Worm (Caenorhabditis elegans) whole organism, L4 larva: ENCODE data around the gene agt-1.
A peak's percentile ranks its signal among the peaks of the same experiment; 100 is the strongest.

ENCODE experiments used
- F49E8.2 ChIP-seq: sonication (generic microtip); optimal IDR thresholded peaks from 2 replicates; lab custom pipeline; 2016; ENCODE audit warnings: missing compliant biosample characterization, mild to moderate bottlenecking, missing genetic modification characterization, borderline replicate concordance
- R02D3.7 ChIP-seq: fragments of 150-350 bp; sonication (generic microtip); optimal IDR thresholded peaks from 3 replicates; lab custom pipeline; 2014; ENCODE audit warnings: missing biosample characterization, missing genetic modification characterization
- T26A8.4 ChIP-seq: fragments of 200-800 bp; sonication (Bioruptor generic); IDR thresholded peaks from 2 replicates; pipeline ENCODE4 v1.3.6; 2022; ENCODE audit warnings: missing genetic modification characterization, missing compliant biosample characterization
- Y48G9A.11 ChIP-seq: fragments of 200-800 bp; sonication (Bioruptor generic); IDR thresholded peaks from 2 replicates; pipeline ENCODE4 v1.3.6; 2022; ENCODE audit warnings: missing genetic modification reagents, missing genetic modification characterization, missing compliant biosample characterization
- ama-1 ChIP-seq: fragments of 150-350 bp; optimal IDR thresholded peaks from 2 replicates; lab custom pipeline; 2014; ENCODE audit warnings: inconsistent platforms, mixed read lengths
- attf-4 ChIP-seq: sonication (generic microtip); optimal IDR thresholded peaks from 3 replicates; lab custom pipeline; 2017; ENCODE audit warnings: missing biosample characterization, missing genetic modification characterization
- ceh-44 ChIP-seq: fragments of 200-800 bp; sonication (Bioruptor generic); IDR thresholded peaks from 2 replicates; pipeline ENCODE4 v1.3.6; 2022; ENCODE audit warnings: missing genetic modification reagents, missing genetic modification characterization, missing compliant biosample characterization
- ces-1 ChIP-seq: fragments of 150-350 bp; sonication (generic microtip); optimal IDR thresholded peaks from 4 replicates; lab custom pipeline; 2014; ENCODE audit warnings: missing biosample characterization, missing genetic modification reagents, missing genetic modification characterization
- ctbp-1 ChIP-seq: fragments of 200-800 bp; sonication (Bioruptor generic); IDR thresholded peaks from 2 replicates; pipeline ENCODE4 v1.3.6; 2022; ENCODE audit warnings: missing genetic modification reagents, missing genetic modification characterization, missing compliant biosample characterization
- dmd-6 ChIP-seq: fragments of 200-800 bp; sonication (Bioruptor generic); IDR thresholded peaks from 2 replicates; pipeline ENCODE4 v1.3.6; 2022; ENCODE audit warnings: missing genetic modification reagents, missing genetic modification characterization, missing compliant biosample characterization
- dmd-9 ChIP-seq: fragments of 200-800 bp; sonication (Bioruptor generic); IDR thresholded peaks from 2 replicates; pipeline ENCODE4 v1.3.6; 2022; ENCODE audit warnings: missing genetic modification reagents, missing genetic modification characterization, missing compliant biosample characterization
- dpl-1 ChIP-seq: fragments of 150-350 bp; optimal IDR thresholded peaks from 2 replicates; lab custom pipeline; 2014; ENCODE audit warnings: missing biosample characterization, missing genetic modification reagents, missing genetic modification characterization
- duxl-1 ChIP-seq: sonication (generic microtip); optimal IDR thresholded peaks from 2 replicates; lab custom pipeline; 2016; ENCODE audit warnings: mild to moderate bottlenecking, missing genetic modification characterization, moderate library complexity, missing compliant biosample characterization; ENCODE audit not compliant: poor library complexity
- egl-27 ChIP-seq: sonication (generic microtip); optimal IDR thresholded peaks from 3 replicates; lab custom pipeline; 2017; ENCODE audit warnings: missing biosample characterization, missing genetic modification reagents, missing genetic modification characterization
- egl-43 ChIP-seq: fragments of 200-800 bp; sonication (Bioruptor generic); IDR thresholded peaks from 2 replicates; pipeline ENCODE4 v1.3.6; 2022; ENCODE audit warnings: missing genetic modification reagents, missing genetic modification characterization, missing compliant biosample characterization
- hif-1 ChIP-seq, 2 experiments: sonication (generic microtip); optimal IDR thresholded peaks; 2 replicates each; lab custom pipeline; 2016 to 2017; ENCODE audit warnings: missing compliant biosample characterization in 2 of 2, missing genetic modification characterization in 2 of 2, missing genetic modification reagents in 2 of 2, missing genotype in 2 of 2, mild to moderate bottlenecking in 1 of 2
- hlh-30 ChIP-seq: sonication (generic microtip); optimal IDR thresholded peaks from 2 replicates; lab custom pipeline; 2017; ENCODE audit warnings: antibody characterized with exemption, mild to moderate bottlenecking, missing genetic modification characterization, missing compliant biosample characterization; ENCODE audit not compliant: insufficient read depth
- lim-7 ChIP-seq: fragments of 200-800 bp; sonication (Bioruptor generic); IDR thresholded peaks from 2 replicates; pipeline ENCODE4 v1.3.6; 2022; ENCODE audit warnings: missing genetic modification characterization, missing compliant biosample characterization
- lin-13 ChIP-seq: fragments of 150-350 bp; optimal IDR thresholded peaks from 2 replicates; lab custom pipeline; 2014; ENCODE audit warnings: missing biosample characterization, missing genetic modification reagents, missing genetic modification characterization
- lin-29 ChIP-seq: fragments of 200-800 bp; sonication (Bioruptor generic); IDR thresholded peaks from 2 replicates; pipeline ENCODE4 v1.3.6; 2022; ENCODE audit warnings: missing genetic modification reagents, missing genetic modification characterization, missing compliant biosample characterization
- lin-38 ChIP-seq: fragments of 200-800 bp; sonication (Bioruptor generic); IDR thresholded peaks from 2 replicates; pipeline ENCODE4 v1.3.6; 2022; ENCODE audit warnings: missing genetic modification reagents, missing genetic modification characterization, missing compliant biosample characterization
- lsy-2 ChIP-seq, 2 experiments: fragments of 150-350 bp in 1 of 2; sonication (generic microtip) in 1 of 2; optimal IDR thresholded peaks; 2 replicates each; lab custom pipeline; 2014 to 2017; ENCODE audit warnings: missing biosample characterization in 2 of 2, missing genetic modification characterization in 2 of 2
- madf-5 ChIP-seq, 2 experiments: fragments of 200-800 bp; sonication (Bioruptor generic); IDR thresholded peaks; 2 replicates each; pipeline ENCODE4 v1.3.6; 2022; ENCODE audit warnings: missing compliant biosample characterization in 2 of 2, missing genetic modification characterization in 2 of 2
- madf-9 ChIP-seq: fragments of 200-800 bp; sonication (Bioruptor generic); conservative IDR thresholded peaks from 2 replicates; pipeline ENCODE4 v1.3.6; 2022; ENCODE audit warnings: missing genetic modification reagents, missing genetic modification characterization, missing compliant biosample characterization
- mep-1 ChIP-seq: fragments of 150-350 bp; sonication (generic microtip); optimal IDR thresholded peaks from 3 replicates; lab custom pipeline; 2014; ENCODE audit warnings: missing biosample characterization, missing genetic modification characterization
- mes-2 ChIP-seq: sonication (generic microtip); optimal IDR thresholded peaks from 2 replicates; lab custom pipeline; 2016; ENCODE audit warnings: missing genotype, mild to moderate bottlenecking, missing genetic modification characterization, missing compliant biosample characterization; ENCODE audit not compliant: poor library complexity, severe bottlenecking
- mxl-2 ChIP-seq: fragments of 200-800 bp; sonication (Bioruptor generic); conservative IDR thresholded peaks from 2 replicates; pipeline ENCODE4 v1.3.6; 2022; ENCODE audit warnings: missing genetic modification reagents, missing genetic modification characterization, missing compliant biosample characterization
- nhr-10 ChIP-seq: fragments of 150-350 bp; optimal IDR thresholded peaks from 2 replicates; lab custom pipeline; 2014; ENCODE audit warnings: missing biosample characterization, missing genetic modification characterization
- nhr-11 ChIP-seq: fragments of 150-350 bp; optimal IDR thresholded peaks from 2 replicates; lab custom pipeline; 2014; ENCODE audit warnings: missing biosample characterization, missing genetic modification characterization
- nhr-48 ChIP-seq: sonication (generic microtip); optimal IDR thresholded peaks from 2 replicates; lab custom pipeline; 2016; ENCODE audit warnings: mild to moderate bottlenecking, missing genetic modification characterization, missing compliant biosample characterization
- nhr-76 ChIP-seq: fragments of 150-350 bp; optimal IDR thresholded peaks from 2 replicates; lab custom pipeline; 2014; ENCODE audit warnings: missing biosample characterization, missing genetic modification characterization
- nhr-77 ChIP-seq: fragments of 150-350 bp; optimal IDR thresholded peaks from 2 replicates; lab custom pipeline; 2014; ENCODE audit warnings: missing biosample characterization, missing genetic modification characterization
- pha-4 ChIP-seq, 2 experiments: fragments of 150-350 bp in 1 of 2; fragments of 200-800 bp in 1 of 2; sonication (Bioruptor generic) in 1 of 2; IDR thresholded peaks in 1 of 2; optimal IDR thresholded peaks in 1 of 2; 2 replicates each; pipeline versions ENCODE4 v1.3.6 to Lab custom; 2014 to 2022; ENCODE audit warnings: missing genetic modification characterization in 2 of 2, missing genetic modification reagents in 2 of 2, missing biosample characterization in 1 of 2, missing compliant biosample characterization in 1 of 2
- pqm-1 ChIP-seq: sonication (generic microtip); optimal IDR thresholded peaks from 2 replicates; lab custom pipeline; 2017; ENCODE audit warnings: missing biosample characterization, missing genetic modification characterization
- rbr-2 ChIP-seq: sonication (generic microtip); optimal IDR thresholded peaks from 2 replicates; lab custom pipeline; 2016; ENCODE audit warnings: missing genotype, missing genetic modification characterization, missing compliant biosample characterization
- set-16 ChIP-seq: fragments of 200-800 bp; sonication (Bioruptor generic); IDR thresholded peaks from 2 replicates; pipeline ENCODE4 v1.3.6; 2022; ENCODE audit warnings: missing genetic modification reagents, missing genetic modification characterization, missing compliant biosample characterization
- skn-1 ChIP-seq: fragments of 150-350 bp; optimal IDR thresholded peaks from 2 replicates; lab custom pipeline; 2014; ENCODE audit warnings: missing biosample characterization, missing genetic modification characterization
- spr-3 ChIP-seq: fragments of 200-800 bp; sonication (Bioruptor generic); optimal IDR thresholded peaks from 2 replicates; lab custom pipeline; 2018; ENCODE audit warnings: mild to moderate bottlenecking, missing genetic modification characterization, missing compliant biosample characterization
- tag-97 ChIP-seq: fragments of 200-800 bp; sonication (Bioruptor generic); IDR thresholded peaks from 2 replicates; pipeline ENCODE4 v1.3.6; 2022; ENCODE audit warnings: missing genetic modification characterization, missing compliant biosample characterization
- unc-130 ChIP-seq: sonication (generic microtip); optimal IDR thresholded peaks from 2 replicates; lab custom pipeline; 2016; ENCODE audit warnings: missing genetic modification reagents, missing genetic modification characterization, missing compliant biosample characterization
- unc-39 ChIP-seq: sonication (generic microtip); optimal IDR thresholded peaks from 2 replicates; lab custom pipeline; 2017; ENCODE audit warnings: missing biosample characterization, missing genetic modification characterization
- zag-1 ChIP-seq: fragments of 150-350 bp; optimal IDR thresholded peaks from 2 replicates; lab custom pipeline; 2014; ENCODE audit warnings: missing biosample characterization, missing genetic modification characterization
- ztf-11 ChIP-seq: fragments of 150-350 bp; optimal IDR thresholded peaks from 2 replicates; lab custom pipeline; 2014; ENCODE audit warnings: missing biosample characterization, missing genetic modification characterization
- ztf-7 ChIP-seq: fragments of 150-350 bp; optimal IDR thresholded peaks from 2 replicates; lab custom pipeline; 2014; ENCODE audit warnings: missing biosample characterization, missing genetic modification characterization

agt-1 gene

DNA sequence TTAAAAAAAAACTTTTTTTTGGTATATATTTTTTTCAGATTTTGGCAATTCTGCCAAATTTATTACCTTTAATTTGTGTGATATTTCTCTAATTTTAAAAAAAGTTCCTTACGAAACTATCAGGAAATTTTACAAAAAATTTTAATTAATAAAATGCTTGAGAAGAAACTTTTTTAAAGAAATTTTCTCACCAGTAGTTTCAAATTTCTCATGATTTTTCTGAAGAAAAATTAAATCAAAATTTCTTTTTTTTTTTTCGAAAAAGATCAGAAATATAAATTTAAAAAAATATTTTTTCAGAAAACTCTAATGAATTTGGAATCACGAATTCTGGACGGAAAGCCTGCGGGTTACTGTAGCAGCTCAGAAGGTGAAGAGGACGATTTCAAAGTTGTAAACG lies 8.5 kb upstream of the agt-1 start, which contains the start of gene mau-8:
Gene mau-8, plus strand, starts transcription at position 301 of the 400 bp plus-strand sequence.
- no peak for TF ChIP-seq R02D3.7 (tag; lab: Kevin White, UChicago)
- no peak for TF ChIP-seq hif-1 (tag; optimal IDR thresholded peaks at IDR 0.05; lab: Kevin White, UChicago)
- TF ChIP-seq lim-7 (GFP tag; lab: Robert Waterston, UW): no peak
- no peak for TF ChIP-seq ama-1
- TF ChIP-seq nhr-11 (tag; lab: Kevin White, UChicago): no peak
- no peak for TF ChIP-seq attf-4
- TF ChIP-seq dmd-6 (GFP tag; lab: Robert Waterston, UW): no peak
- no peak for TF ChIP-seq madf-5 (GFP tag; IDR thresholded peaks at IDR 0.05; lab: Robert Waterston, UW)
- TF ChIP-seq unc-39: no peak
- TF ChIP-seq nhr-48 (tag; lab: Kevin White, UChicago): no peak
- TF ChIP-seq pqm-1: no peak
- TF ChIP-seq spr-3 (GFP tag; lab: Kevin White, UChicago): no peak
- no peak for TF ChIP-seq ztf-7 (tag; lab: Kevin White, UChicago)
- no peak for TF ChIP-seq lin-13 (GFP tag; lab: Kevin White, UChicago)
- no peak for TF ChIP-seq ces-1 (GFP tag; lab: Kevin White, UChicago)
- TF ChIP-seq T26A8.4 (GFP tag; lab: Robert Waterston, UW): no peak
- no peak for TF ChIP-seq pha-4 (GFP tag; IDR thresholded peaks at IDR 0.05; lab: Robert Waterston, UW)
- no peak for TF ChIP-seq pha-4 (tag; optimal IDR thresholded peaks at IDR 0.05; lab: Kevin White, UChicago)

DNA sequence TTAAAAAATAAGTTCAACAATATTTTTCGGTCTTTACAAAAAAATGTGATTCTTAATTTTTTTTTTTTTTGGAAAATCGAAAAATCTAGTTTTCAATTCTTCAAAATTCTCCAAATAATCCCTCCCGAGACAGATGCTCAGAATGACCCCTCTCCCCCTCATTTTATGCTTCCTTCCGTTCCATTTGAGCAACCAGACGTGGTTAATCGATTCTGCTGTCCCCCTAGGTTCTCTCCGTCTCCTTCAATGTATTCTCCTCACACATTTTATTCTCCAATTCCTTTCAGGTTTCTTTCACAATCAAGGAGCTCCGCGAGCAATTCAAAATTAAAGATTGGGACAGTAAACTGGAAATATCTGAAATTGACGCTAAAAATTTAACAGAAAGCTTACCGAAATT lies 5.7 kb upstream of the agt-1 start:
- TF ChIP-seq nhr-76 (tag; lab: Kevin White, UChicago) (no peak), dmd-9 (GFP tag; lab: Robert Waterston, UW) (no peak), egl-27 (no peak), nhr-10 (tag; lab: Kevin White, UChicago) (no peak), mxl-2 (no peak), lsy-2 (tag; optimal IDR thresholded peaks at IDR 0.05; lab: Kevin White, UChicago) (no peak), dmd-6 (GFP tag; lab: Robert Waterston, UW) (no peak), skn-1 (tag; lab: Kevin White, UChicago) (no peak), F49E8.2 (tag; lab: Kevin White, UChicago) (no peak), ztf-11 (tag; lab: Kevin White, UChicago) (no peak), ztf-7 (tag; lab: Kevin White, UChicago) (no peak), unc-130 (no peak), madf-9 (no peak), duxl-1 (tag; lab: Kevin White, UChicago) (no peak), rbr-2 (tag; lab: Kevin White, UChicago) (no peak), tag-97 (no peak), nhr-11 (tag; lab: Kevin White, UChicago) (no peak), set-16 (GFP tag; lab: Robert Waterston, UW) (no peak)

ce11 chrIV:13371699-13372098 lies 2.5 kb upstream of the agt-1 start, which contains the start of gene Y62E10A.6:
Y62E10A.6 (plus strand) TSS chrIV:13371999.
- TF ChIP-seq ceh-44 (no peak), lin-38 (GFP tag; lab: Robert Waterston, UW) (0 out of 2 replicates have a peak, but pooled peaks have one; percentile 13), Y48G9A.11 (GFP tag; lab: Robert Waterston, UW) (0 out of 2 replicates have a peak, but pooled peaks have one; percentile 20)

DNA sequence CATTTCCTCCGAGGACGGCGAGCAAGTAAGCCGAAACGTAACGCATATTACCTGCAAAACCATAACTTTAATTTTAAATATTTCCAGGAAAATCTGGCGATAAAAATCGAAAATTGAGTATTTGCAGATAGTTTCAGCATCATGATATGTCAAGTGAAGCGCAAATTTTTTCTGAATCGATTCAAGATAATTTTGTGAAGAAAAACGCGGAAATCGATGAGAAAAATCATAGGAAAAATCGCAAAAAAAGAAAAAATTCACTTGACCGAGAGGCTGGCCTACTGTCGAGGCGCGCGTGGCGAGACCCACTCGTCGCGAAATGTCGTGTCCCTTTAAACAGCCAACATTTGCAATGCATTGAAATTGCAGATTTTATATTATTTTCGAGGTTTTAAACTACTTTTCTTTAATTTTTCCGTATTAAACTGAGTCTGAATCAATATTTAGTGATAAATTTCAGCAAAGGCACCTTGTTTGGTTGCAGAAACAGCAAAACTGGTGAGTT lies 1.1 kb upstream of the agt-1 start, which contains the start of the genes rla-2, popl-7 and Y62E10A.24:
Gene rla-2, minus strand, starts transcription at position 51 of the 505 bp plus-strand sequence.
Gene popl-7, plus strand, starts transcription at position 455 of the 505 bp plus-strand sequence.
Gene Y62E10A.24, plus strand, starts transcription at position 476 of the 505 bp plus-strand sequence.
- TF ChIP-seq egl-43 (GFP tag; lab: Robert Waterston, UW) (no peak), mes-2 (tag; lab: Kevin White, UChicago) (peak; percentile 58), nhr-48 (tag; lab: Kevin White, UChicago) (no peak), dpl-1 (GFP tag; lab: Kevin White, UChicago) (peak; percentile 44), lsy-2 (tag; optimal IDR thresholded peaks at IDR 0.05; lab: Kevin White, UChicago) (peak in 1 of 2 experiments; percentile 75), lin-29 (GFP tag; lab: Robert Waterston, UW) (no peak), nhr-77 (tag; lab: Kevin White, UChicago) (peak; percentile 16), mep-1 (tag; lab: Kevin White, UChicago) (peak; percentile 3), pqm-1 (no peak), zag-1 (tag; lab: Kevin White, UChicago) (no peak), ctbp-1 (GFP tag; lab: Robert Waterston, UW) (no peak), ztf-7 (tag; lab: Kevin White, UChicago) (peak; percentile 40), hlh-30 (tag; lab: Kevin White, UChicago) (peak; percentile 28), lin-38 (GFP tag; lab: Robert Waterston, UW) (peak; percentile 39; the same call in 1 of the 2 replicates)
